Fruit fly (Drosophila melanogaster) whole organism, embryonic: ENCODE measurements around the gene spz5.

ENCODE experiments used
- Bdp1 ChIP-seq: fragments of 200-800 bp; sonication (Bioruptor generic); optimal IDR thresholded peaks from 3 replicates; lab custom pipeline; 2016; ENCODE audit warnings: missing biosample characterization, missing genetic modification characterization
- CG11093 ChIP-seq: fragments of 200-800 bp; sonication (Bioruptor generic); IDR thresholded peaks from 3 replicates; pipeline ENCODE4 v1.3.6; 2022; ENCODE audit warnings: missing biosample characterization, missing genetic modification characterization
- CG12769 ChIP-seq: fragments of 200-800 bp; sonication (Bioruptor generic); optimal IDR thresholded peaks from 2 replicates; lab custom pipeline; 2019; ENCODE audit warnings: missing biosample characterization, mild to moderate bottlenecking, missing genetic modification characterization, moderate library complexity
- CG13894 ChIP-seq: fragments of 200-800 bp; sonication (Bioruptor generic); optimal IDR thresholded peaks from 3 replicates; lab custom pipeline; 2018; ENCODE audit warnings: missing biosample characterization, mild to moderate bottlenecking, missing genetic modification characterization, moderate library complexity
- CG14050 ChIP-seq: fragments of 200-800 bp; sonication (Bioruptor generic); IDR thresholded peaks from 3 replicates; pipeline ENCODE4 v1.3.6; 2022; ENCODE audit warnings: missing biosample characterization, missing genetic modification characterization
- CG16779 ChIP-seq: fragments of 200-800 bp; sonication (Bioruptor generic); IDR thresholded peaks from 2 replicates; pipeline ENCODE4 v1.3.6; 2022; ENCODE audit warnings: missing biosample characterization, missing genetic modification characterization
- CG17361 ChIP-seq: fragments of 200-800 bp; sonication (Bioruptor generic); IDR thresholded peaks from 3 replicates; pipeline ENCODE4 v1.3.6; 2022; ENCODE audit warnings: missing biosample characterization, missing genetic modification characterization
- CG32772 ChIP-seq: fragments of 200-800 bp; sonication (Bioruptor generic); IDR thresholded peaks from 2 replicates; pipeline ENCODE4 v1.3.6; 2022; ENCODE audit warnings: missing biosample characterization, missing genetic modification characterization
- CG33213 ChIP-seq: fragments of 200-800 bp; sonication (Bioruptor generic); optimal IDR thresholded peaks from 3 replicates; lab custom pipeline; 2016; ENCODE audit warnings: missing biosample characterization, missing genetic modification characterization
- CG34224 ChIP-seq: fragments of 200-800 bp; sonication (Bioruptor generic); IDR thresholded peaks from 3 replicates; pipeline ENCODE4 v1.3.6; 2022; ENCODE audit warnings: missing biosample characterization, missing genetic modification characterization; ENCODE audit not compliant: partially characterized antibody
- CG3847 ChIP-seq: fragments of 200-800 bp; sonication (Bioruptor generic); IDR thresholded peaks from 2 replicates; pipeline ENCODE4 v1.3.6; 2022; ENCODE audit warnings: missing biosample characterization, missing genetic modification characterization
- CG6765 ChIP-seq: fragments of 200-800 bp; sonication (Bioruptor generic); optimal IDR thresholded peaks from 3 replicates; lab custom pipeline; 2017; ENCODE audit warnings: missing biosample characterization, mild to moderate bottlenecking, missing genetic modification characterization
- CG8290 ChIP-seq, 3 experiments: fragments of 200-800 bp; sonication (Bioruptor generic); optimal IDR thresholded peaks; 2 replicates each; lab custom pipeline; 2016 to 2019; ENCODE audit warnings: missing biosample characterization in 3 of 3, missing genetic modification characterization in 3 of 3, mild to moderate bottlenecking in 2 of 3, moderate library complexity in 1 of 3
- CG8388 ChIP-seq: fragments of 200-800 bp; sonication (Bioruptor generic); optimal IDR thresholded peaks from 2 replicates; lab custom pipeline; 2019; ENCODE audit warnings: missing biosample characterization, mild to moderate bottlenecking, missing genetic modification characterization, moderate library complexity
- Deaf1 ChIP-seq: fragments of 200-800 bp; optimal IDR thresholded peaks from 3 replicates; lab custom pipeline; 2019; ENCODE audit warnings: missing biosample characterization, mild to moderate bottlenecking, missing genetic modification characterization, moderate library complexity
- Fer3 ChIP-seq: fragments of 200-800 bp; sonication (Bioruptor generic); optimal IDR thresholded peaks from 2 replicates; lab custom pipeline; 2018; ENCODE audit warnings: missing biosample characterization, mild to moderate bottlenecking, missing genetic modification characterization, moderate library complexity
- Hand ChIP-seq: fragments of 200-800 bp; sonication (Bioruptor generic); optimal IDR thresholded peaks from 2 replicates; lab custom pipeline; 2017; ENCODE audit warnings: mild to moderate bottlenecking, missing biosample characterization, missing genetic modification reagents, missing genetic modification characterization
- Jarid2 ChIP-seq: fragments of 200-800 bp; sonication (Bioruptor generic); optimal IDR thresholded peaks from 3 replicates; lab custom pipeline; 2017; ENCODE audit warnings: mild to moderate bottlenecking, missing biosample characterization, missing genetic modification reagents, missing genetic modification characterization
- Med ChIP-seq: fragments of 200-800 bp; sonication (Bioruptor generic); peaks from one replicate; lab custom pipeline; 2016; ENCODE audit warnings: missing biosample characterization, missing genetic modification characterization, mild to moderate bottlenecking, inconsistent platforms, moderate library complexity
- Oaz ChIP-seq: fragments of 200-800 bp; sonication (Bioruptor generic); IDR thresholded peaks from 2 replicates; pipeline ENCODE4 v1.3.6; 2022; ENCODE audit warnings: missing biosample characterization, missing genetic modification characterization
- Oli ChIP-seq: fragments of 200-800 bp; sonication (Bioruptor generic); optimal IDR thresholded peaks from 2 replicates; lab custom pipeline; 2018; ENCODE audit warnings: missing biosample characterization, mild to moderate bottlenecking, missing genetic modification characterization, moderate library complexity
- Ptx1 ChIP-seq: fragments of 200-800 bp; sonication (Bioruptor generic); IDR thresholded peaks from 2 replicates; pipeline ENCODE4 v1.3.6; 2022; ENCODE audit warnings: missing biosample characterization, missing genetic modification characterization
- Rfx ChIP-seq: fragments of 200-800 bp; sonication (Bioruptor generic); IDR thresholded peaks from 2 replicates; pipeline ENCODE4 v1.3.6; 2022; ENCODE audit warnings: missing biosample characterization, missing genetic modification characterization
- Trl ChIP-seq, 3 experiments: fragments of >200 bp in 2 of 3; fragments of 200-800 bp in 1 of 3; sonication (Bioruptor generic) in 1 of 3; optimal IDR thresholded peaks; 2 replicates in 1 of 3; 3 replicates in 2 of 3; lab custom pipeline; 2016 to 2017; ENCODE audit warnings: missing biosample characterization in 1 of 3, missing genetic modification characterization in 1 of 3
- abd-A ChIP-seq: fragments of 200-800 bp; sonication (Bioruptor generic); optimal IDR thresholded peaks from 3 replicates; lab custom pipeline; 2019; ENCODE audit warnings: missing biosample characterization, mild to moderate bottlenecking, missing genetic modification characterization, moderate library complexity
- cg ChIP-seq: fragments of 200-800 bp; sonication (Bioruptor generic); optimal IDR thresholded peaks from 3 replicates; lab custom pipeline; 2019; ENCODE audit warnings: missing biosample characterization, mild to moderate bottlenecking, missing genetic modification characterization, moderate library complexity
- chif ChIP-seq, 2 experiments: fragments of 200-800 bp; sonication (Bioruptor generic); optimal IDR thresholded peaks; 3 replicates each; lab custom pipeline; 2016; ENCODE audit warnings: missing biosample characterization in 2 of 2, missing genetic modification characterization in 2 of 2
- chinmo ChIP-seq: fragments of 200-800 bp; sonication (Bioruptor generic); IDR thresholded peaks from 4 replicates; pipeline ENCODE4 v1.3.6; 2022; ENCODE audit warnings: missing biosample characterization, missing genetic modification characterization; ENCODE audit not compliant: partially characterized antibody
- crol ChIP-seq: fragments of 200-800 bp; sonication (Bioruptor generic); IDR thresholded peaks from 2 replicates; pipeline ENCODE4 v1.3.6; 2022; ENCODE audit warnings: missing biosample characterization, missing genetic modification characterization
- dmrt99B ChIP-seq: fragments of 200-800 bp; sonication (Bioruptor generic); optimal IDR thresholded peaks from 2 replicates; lab custom pipeline; 2018; ENCODE audit warnings: missing biosample characterization, mild to moderate bottlenecking, missing genetic modification characterization, moderate library complexity
- ewg ChIP-seq: fragments of 200-800 bp; sonication (Bioruptor generic); optimal IDR thresholded peaks from 3 replicates; lab custom pipeline; 2017; ENCODE audit warnings: mild to moderate bottlenecking, missing biosample characterization, missing genetic modification reagents, missing genetic modification characterization
- h ChIP-seq: fragments of >200 bp; optimal IDR thresholded peaks from 2 replicates; lab custom pipeline; 2017
- her ChIP-seq: fragments of 200-800 bp; sonication (Bioruptor generic); optimal IDR thresholded peaks from 2 replicates; lab custom pipeline; 2016; ENCODE audit warnings: missing biosample characterization, missing genetic modification characterization
- kah ChIP-seq: fragments of 200-800 bp; sonication (Bioruptor generic); optimal IDR thresholded peaks from 2 replicates; lab custom pipeline; 2018; ENCODE audit warnings: missing biosample characterization, mild to moderate bottlenecking, missing genetic modification characterization
- kni ChIP-seq: fragments of 200-800 bp; sonication (Bioruptor generic); optimal IDR thresholded peaks from 3 replicates; lab custom pipeline; 2017; ENCODE audit warnings: mild to moderate bottlenecking, missing biosample characterization, missing genetic modification reagents, missing genetic modification characterization
- mirr ChIP-seq: fragments of 200-800 bp; sonication (Bioruptor generic); optimal IDR thresholded peaks from 3 replicates; lab custom pipeline; 2018; ENCODE audit warnings: missing biosample characterization, mild to moderate bottlenecking, missing genetic modification characterization
- nau ChIP-seq: fragments of 200-800 bp; sonication (Bioruptor generic); optimal IDR thresholded peaks from 3 replicates; lab custom pipeline; 2017; ENCODE audit warnings: missing biosample characterization, mild to moderate bottlenecking, missing genetic modification characterization, missing genetic modification reagents
- org-1 ChIP-seq: fragments of 200-800 bp; sonication (Bioruptor generic); optimal IDR thresholded peaks from 2 replicates; lab custom pipeline; 2017; ENCODE audit warnings: missing biosample characterization, missing genetic modification characterization
- peb ChIP-seq: fragments of 200-800 bp; sonication (Bioruptor generic); IDR thresholded peaks from 2 replicates; pipeline ENCODE4 v1.3.6; 2022; ENCODE audit warnings: missing biosample characterization, missing genetic modification characterization
- pros ChIP-seq: fragments of 200-800 bp; sonication (Bioruptor generic); optimal IDR thresholded peaks from 3 replicates; lab custom pipeline; 2019; ENCODE audit warnings: missing biosample characterization, mild to moderate bottlenecking, missing genetic modification characterization, moderate library complexity
- row ChIP-seq: fragments of 200-800 bp; sonication (Bioruptor generic); IDR thresholded peaks from 3 replicates; pipeline ENCODE4 v1.3.6; 2022; ENCODE audit warnings: missing biosample characterization, missing genetic modification characterization
- sd ChIP-seq: fragments of 200-800 bp; sonication (Bioruptor generic); optimal IDR thresholded peaks from 3 replicates; lab custom pipeline; 2018; ENCODE audit warnings: missing biosample characterization, mild to moderate bottlenecking, missing genetic modification characterization, moderate library complexity
- sens ChIP-seq: fragments of 200-800 bp; sonication (Bioruptor generic); peaks from one replicate; lab custom pipeline; 2016; ENCODE audit warnings: missing biosample characterization, missing genetic modification characterization
- slp2 ChIP-seq: fragments of 200-800 bp; sonication (Bioruptor generic); optimal IDR thresholded peaks from 2 replicates; lab custom pipeline; 2016; ENCODE audit warnings: missing biosample characterization, missing genetic modification characterization
- sr ChIP-seq: fragments of 200-800 bp; sonication (Bioruptor generic); IDR thresholded peaks from 3 replicates; pipeline ENCODE4 v1.3.6; 2022; ENCODE audit warnings: missing biosample characterization, missing genetic modification characterization
- tll ChIP-seq, 2 experiments: fragments of 200-800 bp in 1 of 2; fragments of >200 bp in 1 of 2; sonication (Bioruptor generic) in 1 of 2; optimal IDR thresholded peaks; 2 replicates each; lab custom pipeline; 2017 to 2019; ENCODE audit warnings: missing biosample characterization in 2 of 2, missing genetic modification characterization in 2 of 2, mild to moderate bottlenecking in 1 of 2, moderate library complexity in 1 of 2
- trh ChIP-seq: fragments of 200-800 bp; sonication (Bioruptor generic); optimal IDR thresholded peaks from 2 replicates; lab custom pipeline; 2016; ENCODE audit warnings: missing biosample characterization, missing genetic modification characterization

spz5 gene

dm6 chr3L:2906404-2906803 is 14.4 kb upstream of the spz5 start:
- TF ChIP-seq CG12769 (tag; lab: Kevin White, UChicago) (peak; percentile 49), CG17361 (GFP tag; lab: Robert Waterston, UW) (no peak), Oli (tag; lab: Kevin White, UChicago) (no peak), trh (GFP tag; lab: Kevin White, UChicago) (no peak), Bdp1 (no peak), kah (GFP tag; lab: Kevin White, UChicago) (peak; percentile 97), Med (GFP tag; lab: Kevin White, UChicago) (peak; percentile 29), chinmo (GFP tag; lab: Robert Waterston, UW) (0 out of 4 replicates have a peak, but pooled peaks have one; percentile 64), sr (peak; percentile 30; the same call in 1 of the 3 replicates), CG8290 (GFP tag; optimal IDR thresholded peaks at IDR 0.05; lab: Kevin White, UChicago) (no peak), CG8290 (tag; optimal IDR thresholded peaks at IDR 0.05; lab: Kevin White, UChicago) (no peak), sd (peak; percentile 59), Oaz (no peak)

- TF ChIP-seq Trl (optimal IDR thresholded peaks at IDR 0.05; lab: Kevin White, UChicago), result peak; percentile 70 to 87
- no peak for TF ChIP-seq Trl (GFP tag; optimal IDR thresholded peaks at IDR 0.05; lab: Kevin White, UChicago)
- peak; percentile 34 for TF ChIP-seq abd-A
- peak; percentile 1 for TF ChIP-seq Hand (GFP tag; lab: Kevin White, UChicago)
- TF ChIP-seq peb (GFP tag; lab: Robert Waterston, UW), result no peak
- TF ChIP-seq Deaf1 (tag; lab: Kevin White, UChicago), result peak; percentile 88
- peak; percentile 38 for TF ChIP-seq Med (GFP tag; lab: Kevin White, UChicago)
- peak; percentile 8 for TF ChIP-seq cg
- TF ChIP-seq CG6765 (GFP tag; lab: Kevin White, UChicago), result no peak
- peak; percentile 47 for TF ChIP-seq Jarid2 (GFP tag; lab: Kevin White, UChicago)
- no peak for TF ChIP-seq CG11093 (GFP tag; lab: Robert Waterston, UW)
- TF ChIP-seq crol, result peak; percentile 43; the same call in 1 of the 2 replicates
- TF ChIP-seq CG13894 (tag; lab: Kevin White, UChicago), result peak; percentile 20
- TF ChIP-seq ewg (GFP tag; lab: Kevin White, UChicago), result peak; percentile 29
- no peak for TF ChIP-seq CG34224
- peak; percentile 72 for TF ChIP-seq CG16779 (GFP tag; lab: Robert Waterston, UW)
These were observed 4.5 kb upstream of the spz5 start for dm6 chr3L:2896371-2896958.

dm6 chr3L:2894750-2895149 is 2.8 kb upstream of the spz5 start, which contains the start of gene Shab:
Gene Shab, plus strand, starts transcription at chr3L:2895017.
- TF ChIP-seq Fer3 (tag; lab: Kevin White, UChicago), result no peak
- TF ChIP-seq peb (GFP tag; lab: Robert Waterston, UW), result no peak
- peak; percentile 34 for TF ChIP-seq abd-A
- no peak for TF ChIP-seq CG8388 (GFP tag; lab: Kevin White, UChicago)
- TF ChIP-seq row (GFP tag; lab: Robert Waterston, UW), result peak; percentile 65
- TF ChIP-seq CG14050 (GFP tag; lab: Robert Waterston, UW), result no peak
- TF ChIP-seq Rfx, result peak; percentile 77
- TF ChIP-seq mirr (GFP tag; lab: Kevin White, UChicago), result no peak
- TF ChIP-seq Ptx1 (GFP tag; lab: Robert Waterston, UW), result peak; percentile 51
- TF ChIP-seq dmrt99B (tag; lab: Kevin White, UChicago), result no peak
- no peak for TF ChIP-seq kni (GFP tag; lab: Kevin White, UChicago)
- peak; percentile 36; the same call in 1 of the 2 replicates for TF ChIP-seq CG32772 (GFP tag; lab: Robert Waterston, UW)
- TF ChIP-seq chif (GFP tag; optimal IDR thresholded peaks at IDR 0.05; lab: Kevin White, UChicago), result no peak
- TF ChIP-seq tll (GFP tag; optimal IDR thresholded peaks at IDR 0.05; lab: Kevin White, UChicago), result no peak
- peak; percentile 36; the same call in 1 of the 2 replicates for TF ChIP-seq CG3847 (GFP tag; lab: Robert Waterston, UW)
- TF ChIP-seq pros (GFP tag; lab: Kevin White, UChicago), result no peak
- peak; percentile 35; the same call in 1 of the 3 replicates for TF ChIP-seq CG34224
- TF ChIP-seq nau (GFP tag; lab: Kevin White, UChicago), result peak; percentile 14
- peak; percentile 59 for TF ChIP-seq her (GFP tag; lab: Kevin White, UChicago)
- TF ChIP-seq sens, result peak; percentile 78
- TF ChIP-seq org-1 (GFP tag; lab: Kevin White, UChicago), result no peak
- TF ChIP-seq h, result no peak
- no peak for TF ChIP-seq CG33213 (GFP tag; lab: Kevin White, UChicago)
- no peak for TF ChIP-seq slp2 (GFP tag; lab: Kevin White, UChicago)
